Worm (Caenorhabditis elegans) whole organism, L1 larva: ENCODE results near the gene vps-37.
"Not testable (repeated sequence)": the region's sequence is repeated elsewhere in the genome, so short reads cannot be mapped to it uniquely, and the experiment has no call there.

Source experiments
- efl-1 ChIP-seq, 4 experiments: fragments of 150-350 bp; optimal IDR thresholded peaks in 3 of 4; peaks in 1 of 4; 1 replicate in 1 of 4; 2 replicates in 3 of 4; lab custom pipeline; 2014; ENCODE audit warnings: missing biosample characterization in 2 of 4, missing genetic modification characterization in 2 of 4, missing genetic modification reagents in 2 of 4
- elt-2 ChIP-seq: sonication (generic microtip); optimal IDR thresholded peaks from 2 replicates; lab custom pipeline; 2016; ENCODE audit warnings: missing genetic modification characterization, mild to moderate bottlenecking, inconsistent platforms, missing compliant biosample characterization, missing genetic modification reagents
- nhr-19 ChIP-seq: fragments of 200-800 bp; sonication (Bioruptor generic); conservative IDR thresholded peaks from 2 replicates; pipeline ENCODE4 v1.3.6; 2022; ENCODE audit warnings: missing genetic modification characterization, missing compliant biosample characterization
- unc-98 ChIP-seq: fragments of 200-800 bp; sonication (Bioruptor generic); IDR thresholded peaks from 2 replicates; pipeline ENCODE4 v1.3.6; 2022; ENCODE audit warnings: missing genetic modification characterization, missing compliant biosample characterization

The vps-37 gene

DNA sequence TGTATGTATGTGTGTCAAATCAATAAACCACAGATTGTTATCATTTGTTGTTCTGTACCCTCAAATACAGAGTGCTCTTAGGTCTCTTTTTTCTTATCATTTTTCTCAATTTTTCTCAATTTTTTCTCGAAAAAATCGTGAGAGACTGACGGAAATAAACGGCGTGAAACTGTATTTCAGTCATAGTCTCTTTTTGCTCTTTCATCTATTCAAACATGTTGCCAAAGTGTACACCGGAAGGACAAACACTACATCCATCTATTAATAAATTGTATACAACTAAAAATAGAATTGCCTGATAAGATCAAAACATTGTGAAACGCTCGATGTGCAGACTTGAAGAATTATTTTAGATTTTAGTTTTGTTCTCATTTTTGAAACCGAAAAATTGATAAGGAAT is 41.9 kb downstream of the vps-37 start:
- TF ChIP-seq elt-2: peak; percentile 57
- TF ChIP-seq efl-1 (optimal IDR thresholded peaks at IDR 0.05; lab: Kevin White, UChicago): no peak
- TF ChIP-seq efl-1 (GFP tag; optimal IDR thresholded peaks at IDR 0.05 in 1 of 2; lab: Kevin White, UChicago): peak in 1 of 2 experiments; percentile 80
- TF ChIP-seq nhr-19 (GFP tag; lab: Robert Waterston, UW): no peak

DNA sequence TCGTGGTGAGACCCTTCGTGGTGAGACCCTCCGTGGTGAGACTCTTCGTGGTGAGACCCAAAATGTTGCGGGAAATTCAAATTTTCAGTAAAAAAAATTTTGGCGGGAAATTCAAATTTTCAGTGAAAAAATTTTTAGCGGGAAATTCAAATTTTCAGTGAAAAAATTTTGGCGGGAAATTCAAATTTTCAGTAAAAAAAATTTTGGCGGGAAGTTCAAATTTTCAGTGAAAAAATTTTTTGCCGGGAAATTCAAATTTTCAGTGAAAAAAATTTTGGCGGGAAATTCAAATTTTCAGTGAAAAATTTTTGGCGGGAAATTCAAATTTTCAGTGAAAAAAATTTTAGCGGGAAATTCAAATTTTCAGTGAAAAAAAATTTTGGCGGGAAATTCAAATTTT is 47.6 kb downstream of the vps-37 start:
- TF ChIP-seq unc-98 (GFP tag; lab: Robert Waterston, UW): peak; percentile 15; the same call in 1 of the 2 replicates
- TF ChIP-seq efl-1 (optimal IDR thresholded peaks at IDR 0.05; lab: Kevin White, UChicago): not testable (repeated sequence)
- peak; percentile 34 to 62 for TF ChIP-seq efl-1 (GFP tag; optimal IDR thresholded peaks at IDR 0.05 in 1 of 2; lab: Kevin White, UChicago)
